Worm (Caenorhabditis elegans) whole organism, midembryonic: ENCODE data around the gene let-92.

Experiments
- T22C8.4 ChIP-seq: fragments of 200-800 bp; sonication (Bioruptor generic); IDR thresholded peaks from 2 replicates; pipeline ENCODE4 v1.3.6; 2022; ENCODE audit warnings: missing genetic modification characterization, missing compliant biosample characterization
- cog-1 ChIP-seq: sonication (generic microtip); optimal IDR thresholded peaks from 2 replicates; lab custom pipeline; 2016; ENCODE audit warnings: missing genetic modification characterization, missing compliant biosample characterization
- flt-1 ChIP-seq: fragments of 200-800 bp; sonication (Bioruptor generic); IDR thresholded peaks from 2 replicates; pipeline ENCODE4 v1.3.6; 2022; ENCODE audit warnings: missing genetic modification characterization, missing compliant biosample characterization
- klf-2 ChIP-seq: fragments of 200-800 bp; sonication (Bioruptor generic); conservative IDR thresholded peaks from 2 replicates; pipeline ENCODE4 v1.3.6; 2022; ENCODE audit warnings: missing genetic modification reagents, missing genetic modification characterization, missing compliant biosample characterization
- med-1 ChIP-seq: sonication (generic microtip); optimal IDR thresholded peaks from 2 replicates; lab custom pipeline; 2017; ENCODE audit warnings: missing genetic modification characterization, mild to moderate bottlenecking, missing compliant biosample characterization, antibody characterized with exemption, missing genetic modification reagents; ENCODE audit not compliant: insufficient read depth
- ref-1 ChIP-seq: fragments of 200-800 bp; sonication (Bioruptor generic); conservative IDR thresholded peaks from 2 replicates; pipeline ENCODE4 v1.3.6; 2022; ENCODE audit warnings: missing genetic modification reagents, missing genetic modification characterization, missing compliant biosample characterization
- tab-1 ChIP-seq: fragments of 200-800 bp; sonication (Bioruptor generic); IDR thresholded peaks from 2 replicates; pipeline ENCODE4 v1.3.6; 2022; ENCODE audit warnings: missing genetic modification characterization, missing compliant biosample characterization
- ztf-23 ChIP-seq: fragments of 200-800 bp; sonication (Bioruptor generic); IDR thresholded peaks from 2 replicates; pipeline ENCODE4 v1.3.6; 2022; ENCODE audit warnings: missing genetic modification reagents, missing genetic modification characterization, missing compliant biosample characterization
- ztf-29 ChIP-seq: fragments of 200-800 bp; sonication (Bioruptor generic); IDR thresholded peaks from 2 replicates; pipeline ENCODE4 v1.3.6; 2022; ENCODE audit warnings: missing genetic modification reagents, missing genetic modification characterization, missing compliant biosample characterization

let-92 gene

DNA sequence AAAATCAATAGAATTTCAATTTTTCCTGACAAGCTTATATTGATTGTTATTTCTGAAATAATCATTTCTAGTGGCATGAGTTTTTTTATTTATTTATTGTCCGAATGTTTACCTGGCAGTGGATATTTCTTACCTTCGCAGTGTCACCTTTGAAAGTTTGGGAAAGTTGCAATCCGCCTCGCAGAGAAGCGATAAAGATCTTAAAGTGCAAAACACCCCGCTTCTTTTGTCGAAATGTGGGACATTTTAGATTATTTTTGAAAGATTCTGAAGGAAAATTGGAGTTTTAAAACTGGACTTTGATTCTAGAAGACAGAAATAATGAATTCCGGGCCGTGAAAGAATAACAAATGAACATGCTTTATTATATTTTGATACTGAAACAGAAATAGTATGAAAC, 50.5 kb downstream of the let-92 start:
- TF ChIP-seq ref-1: no peak
- no peak for TF ChIP-seq ztf-23 (GFP tag; lab: Robert Waterston, UW)
- TF ChIP-seq klf-2 (GFP tag; lab: Robert Waterston, UW): no peak
- no peak for TF ChIP-seq med-1 (GFP tag; lab: Kevin White, UChicago)
- no peak for TF ChIP-seq cog-1 (tag; lab: Kevin White, UChicago)
- TF ChIP-seq tab-1: no peak
- no peak for TF ChIP-seq flt-1 (GFP tag; lab: Robert Waterston, UW)
- no peak for TF ChIP-seq T22C8.4 (GFP tag; lab: Robert Waterston, UW)
- TF ChIP-seq ztf-29: no peak
